Worm (Caenorhabditis elegans) whole organism, young adult: Measurements from ENCODE around the gene oma-2.

Experiments used
- F55B11.4 ChIP-seq: sonication (generic microtip); optimal IDR thresholded peaks from 2 replicates; lab custom pipeline; 2016; ENCODE audit warnings: missing compliant biosample characterization, missing genetic modification characterization, borderline replicate concordance; ENCODE audit not compliant: insufficient read depth
- ZK185.1 ChIP-seq: sonication (generic microtip); optimal IDR thresholded peaks from 2 replicates; lab custom pipeline; 2016; ENCODE audit warnings: mild to moderate bottlenecking, missing genetic modification characterization, missing compliant biosample characterization; ENCODE audit not compliant: poor library complexity, severe bottlenecking
- ceh-91 ChIP-seq: fragments of 200-800 bp; sonication (Bioruptor generic); IDR thresholded peaks from 2 replicates; pipeline ENCODE4 v1.3.6; 2022; ENCODE audit warnings: missing genetic modification reagents, missing genetic modification characterization, missing compliant biosample characterization
- die-1 ChIP-seq: sonication (generic microtip); optimal IDR thresholded peaks from 2 replicates; lab custom pipeline; 2016; ENCODE audit warnings: missing genotype, mild to moderate bottlenecking, missing genetic modification characterization, missing compliant biosample characterization
- dpl-1 ChIP-seq: fragments of 150-350 bp; optimal IDR thresholded peaks from 2 replicates; lab custom pipeline; 2014; ENCODE audit warnings: missing biosample characterization, missing genetic modification reagents, missing genetic modification characterization
- snpc-4 ChIP-seq, 5 experiments: fragments of 150-350 bp in 1 of 5; sonication (generic microtip) in 4 of 5; optimal IDR thresholded peaks; 2 replicates each; lab custom pipeline; 2014 to 2018; ENCODE audit warnings: missing genetic modification characterization in 5 of 5, missing biosample characterization in 3 of 5, antibody characterized with exemption in 2 of 5, mild to moderate bottlenecking in 2 of 5, missing compliant biosample characterization in 2 of 5, missing genotype in 2 of 5, moderate library complexity in 2 of 5, missing genetic modification reagents in 1 of 5

ce11 chrV:8019783-8020182, 9.5 kb upstream of the oma-2 start:
- TF ChIP-seq dpl-1 (GFP tag; lab: Kevin White, UChicago) (no peak), die-1 (no peak), F55B11.4 (tag; lab: Kevin White, UChicago) (no peak), ZK185.1 (tag; lab: Kevin White, UChicago) (no peak), snpc-4 (GFP tag; optimal IDR thresholded peaks at IDR 0.05; lab: Kevin White, UChicago) (no peak), snpc-4 (tag; optimal IDR thresholded peaks at IDR 0.05; lab: Kevin White, UChicago) (no peak), ceh-91 (GFP tag; lab: Robert Waterston, UW) (no peak)
